Worm (Caenorhabditis elegans) whole organism, L1 larva: ENCODE data around the gene srlf-11.

Experiments
- C16A3.4 ChIP-seq: fragments of 150-350 bp; optimal IDR thresholded peaks from 2 replicates; lab custom pipeline; 2014; ENCODE audit warnings: missing biosample characterization, missing genetic modification characterization
- C34B4.2 ChIP-seq: sonication (generic microtip); optimal IDR thresholded peaks from 2 replicates; lab custom pipeline; 2017; ENCODE audit warnings: mild to moderate bottlenecking, missing genetic modification characterization, missing compliant biosample characterization
- aha-1 ChIP-seq: fragments of 150-350 bp; optimal IDR thresholded peaks from 2 replicates; lab custom pipeline; 2014; ENCODE audit warnings: missing biosample characterization, missing genetic modification characterization
- alr-1 ChIP-seq: fragments of 200-800 bp; sonication (Bioruptor generic); optimal IDR thresholded peaks from 2 replicates; lab custom pipeline; 2018; ENCODE audit warnings: borderline replicate concordance, mild to moderate bottlenecking, missing genetic modification characterization, missing compliant biosample characterization
- ceh-8 ChIP-seq: fragments of 200-800 bp; sonication (Bioruptor generic); optimal IDR thresholded peaks from 2 replicates; lab custom pipeline; 2018; ENCODE audit warnings: mild to moderate bottlenecking, missing genetic modification characterization, moderate library complexity, missing compliant biosample characterization
- ceh-82 ChIP-seq, 3 experiments: fragments of 150-350 bp in 1 of 3; sonication (generic microtip) in 2 of 3; optimal IDR thresholded peaks; 2 replicates each; lab custom pipeline; 2014 to 2017; ENCODE audit warnings: missing biosample characterization in 3 of 3, missing genetic modification characterization in 3 of 3
- ces-1 ChIP-seq: fragments of 150-350 bp; optimal IDR thresholded peaks from 2 replicates; lab custom pipeline; 2014; ENCODE audit warnings: missing biosample characterization, missing genetic modification reagents, missing genetic modification characterization
- efl-1 ChIP-seq, 4 experiments: fragments of 150-350 bp; optimal IDR thresholded peaks in 3 of 4; peaks in 1 of 4; 1 replicate in 1 of 4; 2 replicates in 3 of 4; lab custom pipeline; 2014; ENCODE audit warnings: missing biosample characterization in 2 of 4, missing genetic modification characterization in 2 of 4, missing genetic modification reagents in 2 of 4
- efl-3 ChIP-seq: fragments of 200-800 bp; sonication (Bioruptor generic); optimal IDR thresholded peaks from 2 replicates; lab custom pipeline; 2018; ENCODE audit warnings: mild to moderate bottlenecking, missing genetic modification characterization, missing compliant biosample characterization
- elt-3 ChIP-seq, 6 experiments: fragments of 150-350 bp in 1 of 6; sonication (generic microtip); optimal IDR thresholded peaks; 2 replicates each; lab custom pipeline; 2017 to 2018; ENCODE audit warnings: missing biosample characterization in 6 of 6, missing genetic modification characterization in 6 of 6, inconsistent platforms in 1 of 6
- ets-5 ChIP-seq: fragments of 200-800 bp; sonication (Bioruptor generic); IDR thresholded peaks from 2 replicates; pipeline ENCODE4 v1.3.6; 2022; ENCODE audit warnings: missing genetic modification characterization, missing compliant biosample characterization
- fkh-10 ChIP-seq: sonication (generic microtip); optimal IDR thresholded peaks from 2 replicates; lab custom pipeline; 2017; ENCODE audit warnings: missing biosample characterization, missing genetic modification reagents, missing genetic modification characterization
- fkh-8 ChIP-seq: sonication (generic microtip); optimal IDR thresholded peaks from 2 replicates; lab custom pipeline; 2016; ENCODE audit warnings: mild to moderate bottlenecking, missing genetic modification characterization, missing compliant biosample characterization
- hlh-17 ChIP-seq: fragments of 200-800 bp; sonication (Bioruptor generic); optimal IDR thresholded peaks from 2 replicates; lab custom pipeline; 2018; ENCODE audit warnings: missing genetic modification characterization, mild to moderate bottlenecking, missing compliant biosample characterization, moderate library complexity, borderline replicate concordance
- hpl-2 ChIP-seq: fragments of 150-350 bp; optimal IDR thresholded peaks from 2 replicates; lab custom pipeline; 2014; ENCODE audit warnings: missing biosample characterization, missing genetic modification reagents, missing genetic modification characterization
- lin-14 ChIP-seq: fragments of 200-800 bp; sonication (Bioruptor generic); optimal IDR thresholded peaks from 2 replicates; lab custom pipeline; 2018; ENCODE audit warnings: mild to moderate bottlenecking, missing genetic modification characterization, moderate library complexity, missing compliant biosample characterization
- lin-15B ChIP-seq: fragments of 150-350 bp; sonication (generic microtip); optimal IDR thresholded peaks from 3 replicates; lab custom pipeline; 2014; ENCODE audit warnings: missing biosample characterization, missing genetic modification characterization
- lin-35 ChIP-seq, 2 experiments: fragments of 150-350 bp; optimal IDR thresholded peaks; 2 replicates each; lab custom pipeline; 2014; ENCODE audit warnings: missing biosample characterization in 2 of 2, missing genetic modification characterization in 2 of 2, missing genetic modification reagents in 2 of 2
- lin-39 ChIP-seq: fragments of 150-350 bp; optimal IDR thresholded peaks from 2 replicates; lab custom pipeline; 2014; ENCODE audit warnings: missing biosample characterization, missing genetic modification reagents, missing genetic modification characterization
- lir-3 ChIP-seq: sonication (generic microtip); optimal IDR thresholded peaks from 2 replicates; lab custom pipeline; 2016; ENCODE audit warnings: mild to moderate bottlenecking, missing genetic modification characterization, moderate library complexity, missing compliant biosample characterization; ENCODE audit not compliant: poor library complexity
- lsy-2 ChIP-seq, 2 experiments: fragments of 150-350 bp; optimal IDR thresholded peaks; 2 replicates each; lab custom pipeline; 2014; ENCODE audit warnings: missing biosample characterization in 2 of 2, missing genetic modification characterization in 2 of 2
- mep-1 ChIP-seq: fragments of 150-350 bp; optimal IDR thresholded peaks from 2 replicates; lab custom pipeline; 2014; ENCODE audit warnings: missing biosample characterization, missing genetic modification characterization
- nhr-20 ChIP-seq: sonication (generic microtip); optimal IDR thresholded peaks from 2 replicates; lab custom pipeline; 2016; ENCODE audit warnings: mild to moderate bottlenecking, missing genetic modification characterization, missing compliant biosample characterization
- nhr-28 ChIP-seq: fragments of 150-350 bp; optimal IDR thresholded peaks from 2 replicates; lab custom pipeline; 2014; ENCODE audit warnings: missing biosample characterization, missing genetic modification characterization
- nhr-47 ChIP-seq: sonication (generic microtip); optimal IDR thresholded peaks from 2 replicates; lab custom pipeline; 2016; ENCODE audit warnings: mild to moderate bottlenecking, missing genetic modification characterization, moderate library complexity, missing compliant biosample characterization
- nhr-71 ChIP-seq: sonication (generic microtip); optimal IDR thresholded peaks from 2 replicates; lab custom pipeline; 2016; ENCODE audit warnings: mild to moderate bottlenecking, missing genetic modification characterization, moderate library complexity, missing compliant biosample characterization
- nhr-77 ChIP-seq: fragments of 150-350 bp; optimal IDR thresholded peaks from 2 replicates; lab custom pipeline; 2014; ENCODE audit warnings: missing biosample characterization, missing genetic modification characterization
- nhr-84 ChIP-seq: sonication (generic microtip); optimal IDR thresholded peaks from 2 replicates; lab custom pipeline; 2017; ENCODE audit warnings: missing biosample characterization, missing genetic modification characterization
- nhr-85 ChIP-seq: sonication (generic microtip); peaks from one replicate; lab custom pipeline; 2016; ENCODE audit warnings: missing genetic modification characterization, inconsistent platforms, missing compliant biosample characterization
- nhr-90 ChIP-seq: sonication (generic microtip); optimal IDR thresholded peaks from 2 replicates; lab custom pipeline; 2016; ENCODE audit warnings: mild to moderate bottlenecking, missing genetic modification characterization, missing compliant biosample characterization; ENCODE audit not compliant: poor library complexity
- pqm-1 ChIP-seq: sonication (generic microtip); optimal IDR thresholded peaks from 3 replicates; lab custom pipeline; 2017; ENCODE audit warnings: missing biosample characterization, missing genetic modification characterization
- rnt-1 ChIP-seq: sonication (generic microtip); optimal IDR thresholded peaks from 2 replicates; lab custom pipeline; 2016; ENCODE audit warnings: mild to moderate bottlenecking, missing genetic modification characterization, moderate library complexity, missing compliant biosample characterization
- skn-1 ChIP-seq: fragments of 150-350 bp; optimal IDR thresholded peaks from 2 replicates; lab custom pipeline; 2014; ENCODE audit warnings: missing biosample characterization, missing genetic modification characterization
- sup-37 ChIP-seq: fragments of 200-800 bp; sonication (Bioruptor generic); optimal IDR thresholded peaks from 2 replicates; lab custom pipeline; 2018; ENCODE audit warnings: mild to moderate bottlenecking, missing genetic modification characterization, missing compliant biosample characterization
- tbx-2 ChIP-seq: sonication (generic microtip); optimal IDR thresholded peaks from 2 replicates; lab custom pipeline; 2016; ENCODE audit warnings: missing genetic modification characterization, missing compliant biosample characterization
- unc-62 ChIP-seq: fragments of 150-350 bp; optimal IDR thresholded peaks from 2 replicates; lab custom pipeline; 2014; ENCODE audit warnings: missing biosample characterization, missing genetic modification reagents, missing genetic modification characterization
- vab-15 ChIP-seq: sonication (generic microtip); optimal IDR thresholded peaks from 2 replicates; lab custom pipeline; 2017; ENCODE audit warnings: missing genotype, mild to moderate bottlenecking, missing genetic modification characterization, missing compliant biosample characterization
- ztf-4 ChIP-seq: fragments of 150-350 bp; optimal IDR thresholded peaks from 2 replicates; lab custom pipeline; 2014; ENCODE audit warnings: missing biosample characterization, missing genetic modification characterization

Gene srlf-11

DNA sequence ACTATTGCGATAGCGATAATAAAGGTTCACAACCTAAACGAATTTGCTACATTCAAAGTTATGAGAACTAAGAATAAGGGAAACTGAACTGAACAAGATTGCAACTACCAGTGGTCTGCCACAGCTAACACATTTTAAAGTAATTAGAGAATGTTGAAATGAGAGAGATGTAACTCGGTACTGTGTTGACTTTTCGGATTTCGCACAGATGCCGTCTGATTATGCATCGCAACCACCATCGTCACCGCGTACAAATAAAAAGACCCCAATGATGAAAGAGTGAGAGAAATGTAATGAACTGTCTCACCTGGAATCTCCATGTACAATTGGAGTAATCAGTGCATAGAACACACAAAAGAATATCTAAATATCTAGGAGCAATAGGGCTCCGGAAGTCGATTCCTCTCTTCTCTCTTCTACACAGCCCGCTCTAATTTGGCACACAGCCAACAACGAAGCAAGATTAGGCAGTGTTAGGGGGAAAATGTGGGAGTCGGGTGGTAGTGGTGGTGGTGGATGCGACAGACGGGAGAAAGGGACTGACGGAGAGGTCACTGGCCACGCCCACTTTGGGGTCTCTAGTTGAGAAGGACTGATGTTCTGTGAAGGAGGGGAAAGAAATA is 17.1 kb downstream of the srlf-11 start, which contains the start of gene F13E9.11:
TSS of gene F13E9.11 (minus strand) at position 507 of the 623 bp plus-strand sequence.
- TF ChIP-seq rnt-1 (tag; lab: Kevin White, UChicago): peak; percentile 4
- no peak for TF ChIP-seq nhr-71 (tag; lab: Kevin White, UChicago)
- TF ChIP-seq nhr-20 (tag; lab: Kevin White, UChicago): no peak
- peak; percentile 15 for TF ChIP-seq tbx-2 (tag; lab: Kevin White, UChicago)
- no peak for TF ChIP-seq alr-1 (tag; lab: Kevin White, UChicago)
- peak in 1 of 3 experiments; percentile 43 for TF ChIP-seq ceh-82 (tag; optimal IDR thresholded peaks at IDR 0.05; lab: Kevin White, UChicago)
- TF ChIP-seq hlh-17: no peak
- no peak for TF ChIP-seq efl-3 (GFP tag; lab: Kevin White, UChicago)
- no peak for TF ChIP-seq aha-1
- TF ChIP-seq lsy-2 (tag; optimal IDR thresholded peaks at IDR 0.05; lab: Kevin White, UChicago): no peak
- TF ChIP-seq ets-5: no peak
- no peak for TF ChIP-seq nhr-90 (tag; lab: Kevin White, UChicago)
- TF ChIP-seq nhr-84 (tag; lab: Kevin White, UChicago): no peak
- no peak for TF ChIP-seq lin-15B (tag; lab: Kevin White, UChicago)
- no peak for TF ChIP-seq ztf-4 (tag; lab: Kevin White, UChicago)
- TF ChIP-seq C34B4.2 (tag; lab: Kevin White, UChicago): no peak
- no peak for TF ChIP-seq fkh-8 (tag; lab: Kevin White, UChicago)
- TF ChIP-seq nhr-28 (tag; lab: Kevin White, UChicago): no peak
- TF ChIP-seq lin-35 (GFP tag; optimal IDR thresholded peaks at IDR 0.05; lab: Kevin White, UChicago): no peak
- no peak for TF ChIP-seq elt-3 (tag; optimal IDR thresholded peaks at IDR 0.05; lab: Kevin White, UChicago)
- no peak for TF ChIP-seq sup-37 (GFP tag; lab: Kevin White, UChicago)
- TF ChIP-seq nhr-47 (tag; lab: Kevin White, UChicago): peak; percentile 2
- TF ChIP-seq ces-1: no peak
- no peak for TF ChIP-seq vab-15 (tag; lab: Kevin White, UChicago)
- no peak for TF ChIP-seq fkh-10 (GFP tag; lab: Kevin White, UChicago)
- TF ChIP-seq lin-14 (GFP tag; lab: Kevin White, UChicago): peak; percentile 74
- no peak for TF ChIP-seq ceh-8 (GFP tag; lab: Kevin White, UChicago)
- TF ChIP-seq C16A3.4 (tag; lab: Kevin White, UChicago): no peak
- no peak for TF ChIP-seq pqm-1 (tag; lab: Kevin White, UChicago)
- no peak for TF ChIP-seq lin-39 (tag; lab: Kevin White, UChicago)
- TF ChIP-seq nhr-77: no peak
- TF ChIP-seq hpl-2 (GFP tag; lab: Kevin White, UChicago): no peak
- no peak for TF ChIP-seq lir-3 (tag; lab: Kevin White, UChicago)
- TF ChIP-seq mep-1 (tag; lab: Kevin White, UChicago): no peak
- TF ChIP-seq nhr-85 (tag; lab: Kevin White, UChicago): no peak
- no peak for TF ChIP-seq unc-62 (GFP tag; lab: Kevin White, UChicago)
- TF ChIP-seq skn-1 (tag; lab: Kevin White, UChicago): no peak

DNA sequence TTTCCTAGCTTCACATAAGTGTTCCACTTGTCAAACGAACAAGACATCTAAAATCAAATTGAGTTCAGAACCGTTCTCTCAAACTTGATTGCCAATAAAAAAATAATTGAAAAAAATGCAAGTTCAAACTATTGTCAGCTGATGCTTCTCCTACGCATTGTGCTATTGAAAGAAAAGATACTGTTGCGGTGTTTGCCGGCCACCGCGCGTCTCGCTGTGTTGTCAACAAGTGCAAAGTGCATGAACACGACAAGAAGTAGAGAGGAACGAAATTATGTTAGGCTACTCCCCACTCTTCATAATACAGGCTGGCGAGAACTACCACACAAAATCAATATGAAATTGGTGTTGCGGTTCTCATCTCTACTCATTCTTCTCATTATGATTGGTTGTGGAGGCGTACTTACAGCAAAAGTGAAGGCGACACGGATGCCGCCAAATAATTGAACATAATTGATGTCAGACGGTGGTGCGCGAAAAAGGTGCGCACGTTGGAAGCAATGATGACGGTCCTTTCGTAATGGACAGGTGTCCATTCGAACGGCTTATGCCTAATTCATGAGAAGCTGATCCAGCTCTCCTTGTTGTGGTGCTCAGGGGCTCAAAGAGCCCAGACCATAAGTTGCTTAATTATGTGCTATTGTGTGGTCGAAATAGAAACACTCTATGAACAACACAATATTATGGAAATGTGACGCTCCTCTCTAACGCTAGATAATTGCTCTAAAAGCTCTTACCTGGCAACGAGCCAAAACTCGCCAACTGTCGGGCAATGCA is 18.3 kb downstream of the srlf-11 start:
- TF ChIP-seq aha-1 (no peak), efl-1 (optimal IDR thresholded peaks at IDR 0.05; lab: Kevin White, UChicago) (no peak), efl-1 (GFP tag; optimal IDR thresholded peaks at IDR 0.05 in 1 of 2; lab: Kevin White, UChicago) (peak in 1 of 2 experiments; percentile 59)
- TF ChIP-seq, all 84 proteins: peak for 1
